Fruit fly (Drosophila melanogaster): ENCODE measurements around the gene CG13931.

CG13931 gene

dm6 chr3L:1692122-1692786 is 10.0 kb downstream of the CG13931 start:
- TF ChIP-seq CG15710 (tag; optimal IDR thresholded peaks at IDR 0.05) (peak; percentile 92), CG4496 (GFP tag; IDR thresholded peaks at IDR 0.05) (peak; percentile 90), CG10348 (GFP tag; IDR thresholded peaks at IDR 0.05) (no peak), CG8301 (tag; optimal IDR thresholded peaks at IDR 0.05) (peak; percentile 81), CG12605 (GFP tag; IDR thresholded peaks at IDR 0.05) (peak; percentile 70), CG9948 (tag; optimal IDR thresholded peaks at IDR 0.05) (peak; percentile 91), Ets98B (GFP tag; IDR thresholded peaks at IDR 0.05) (peak; percentile 76), Snoo (tag; optimal IDR thresholded peaks at IDR 0.05) (peak; percentile 87), CG8159 (tag; optimal IDR thresholded peaks at IDR 0.05) (peak; percentile 88), CG13204 (GFP tag; optimal IDR thresholded peaks at IDR 0.05) (peak; percentile 83), CG14655 (GFP tag; optimal IDR thresholded peaks at IDR 0.05) (peak; percentile 78), CG17806 (tag; optimal IDR thresholded peaks at IDR 0.05) (peak; percentile 78), CG32121 (GFP tag; IDR thresholded peaks at IDR 0.05) (peak; percentile 63), D1 (tag; optimal IDR thresholded peaks at IDR 0.05) (peak; percentile 56), Pif1A (GFP tag; optimal IDR thresholded peaks at IDR 0.05) (peak; percentile 88), gl (tag; optimal IDR thresholded peaks at IDR 0.05) (peak; percentile 90), CG34367 (tag; optimal IDR thresholded peaks at IDR 0.05) (peak; percentile 90), fd96Ca (GFP tag; IDR thresholded peaks at IDR 0.05) (peak; percentile 89), Pif1B (GFP tag; optimal IDR thresholded peaks at IDR 0.05) (peak; percentile 81), EcR (GFP tag; optimal IDR thresholded peaks at IDR 0.05) (peak; percentile 76), rn (GFP tag; IDR thresholded peaks at IDR 0.05) (peak; percentile 80)

dm6 chr3L:1690727-1691413 is 11.3 kb downstream of the CG13931 start:
- TF ChIP-seq CG17806 (tag; optimal IDR thresholded peaks at IDR 0.05) (peak; percentile 83), CG10348 (GFP tag; IDR thresholded peaks at IDR 0.05) (no peak), fd96Ca (GFP tag; IDR thresholded peaks at IDR 0.05) (peak; percentile 86), CG12605 (GFP tag; IDR thresholded peaks at IDR 0.05) (peak; percentile 63), CG32121 (GFP tag; IDR thresholded peaks at IDR 0.05) (peak; percentile 55; the same call in 1 of the 2 replicates), Snoo (tag; optimal IDR thresholded peaks at IDR 0.05) (peak; percentile 54), CG15710 (tag; optimal IDR thresholded peaks at IDR 0.05) (peak; percentile 79), EcR (GFP tag; optimal IDR thresholded peaks at IDR 0.05) (no peak), D1 (tag; optimal IDR thresholded peaks at IDR 0.05) (peak; percentile 28), Pif1B (GFP tag; optimal IDR thresholded peaks at IDR 0.05) (peak; percentile 73), gl (tag; optimal IDR thresholded peaks at IDR 0.05) (peak; percentile 70), CG8301 (tag; optimal IDR thresholded peaks at IDR 0.05) (peak; percentile 77), CG34367 (tag; optimal IDR thresholded peaks at IDR 0.05) (peak; percentile 72), CG4496 (GFP tag; IDR thresholded peaks at IDR 0.05) (peak; percentile 86), Pif1A (GFP tag; optimal IDR thresholded peaks at IDR 0.05) (peak; percentile 86), CG8159 (tag; optimal IDR thresholded peaks at IDR 0.05) (peak; percentile 86), CG13204 (GFP tag; optimal IDR thresholded peaks at IDR 0.05) (peak; percentile 39), Ets98B (GFP tag; IDR thresholded peaks at IDR 0.05) (peak; percentile 72), CG14655 (GFP tag; optimal IDR thresholded peaks at IDR 0.05) (peak; percentile 81), rn (GFP tag; IDR thresholded peaks at IDR 0.05) (peak; percentile 44; the same call in 1 of the 2 replicates), CG9948 (tag; optimal IDR thresholded peaks at IDR 0.05) (peak; percentile 85)

dm6 chr3L:1688569-1688968 is 13.6 kb downstream of the CG13931 start:
- TF ChIP-seq CG4496 (GFP tag; IDR thresholded peaks at IDR 0.05) (peak; percentile 89), CG10348 (GFP tag; IDR thresholded peaks at IDR 0.05) (no peak), CG14655 (GFP tag; optimal IDR thresholded peaks at IDR 0.05) (no peak), CG15710 (tag; optimal IDR thresholded peaks at IDR 0.05) (no peak), CG8301 (tag; optimal IDR thresholded peaks at IDR 0.05) (no peak), rn (GFP tag; IDR thresholded peaks at IDR 0.05) (no peak), Pif1A (GFP tag; optimal IDR thresholded peaks at IDR 0.05) (no peak), gl (tag; optimal IDR thresholded peaks at IDR 0.05) (no peak), CG12605 (GFP tag; IDR thresholded peaks at IDR 0.05) (no peak; the same call in 1 of the 2 replicates), CG8159 (tag; optimal IDR thresholded peaks at IDR 0.05) (no peak), EcR (GFP tag; optimal IDR thresholded peaks at IDR 0.05) (peak; percentile 26), D1 (tag; optimal IDR thresholded peaks at IDR 0.05) (no peak), CG13204 (GFP tag; optimal IDR thresholded peaks at IDR 0.05) (peak; percentile 59), CG9948 (tag; optimal IDR thresholded peaks at IDR 0.05) (no peak), CG34367 (tag; optimal IDR thresholded peaks at IDR 0.05) (no peak), Pif1B (GFP tag; optimal IDR thresholded peaks at IDR 0.05) (no peak), Ets98B (GFP tag; IDR thresholded peaks at IDR 0.05) (peak; percentile 28), CG17806 (tag; optimal IDR thresholded peaks at IDR 0.05) (no peak), fd96Ca (GFP tag; IDR thresholded peaks at IDR 0.05) (peak; percentile 49; the same call in 1 of the 3 replicates), CG32121 (GFP tag; IDR thresholded peaks at IDR 0.05) (no peak), Snoo (tag; optimal IDR thresholded peaks at IDR 0.05) (no peak)

dm6 chr3L:1688161-1688560 is 14.0 kb downstream of the CG13931 start:
- TF ChIP-seq CG10348 (GFP tag; IDR thresholded peaks at IDR 0.05) (no peak), CG12605 (GFP tag; IDR thresholded peaks at IDR 0.05) (no peak), CG8301 (tag; optimal IDR thresholded peaks at IDR 0.05) (peak; percentile 42), rn (GFP tag; IDR thresholded peaks at IDR 0.05) (no peak), CG15710 (tag; optimal IDR thresholded peaks at IDR 0.05) (no peak), Pif1A (GFP tag; optimal IDR thresholded peaks at IDR 0.05) (no peak), CG14655 (GFP tag; optimal IDR thresholded peaks at IDR 0.05) (peak; percentile 50), CG8159 (tag; optimal IDR thresholded peaks at IDR 0.05) (peak; percentile 22), Snoo (tag; optimal IDR thresholded peaks at IDR 0.05) (no peak), CG34367 (tag; optimal IDR thresholded peaks at IDR 0.05) (no peak), CG4496 (GFP tag; IDR thresholded peaks at IDR 0.05) (no peak), CG32121 (GFP tag; IDR thresholded peaks at IDR 0.05) (no peak), EcR (GFP tag; optimal IDR thresholded peaks at IDR 0.05) (no peak), Ets98B (GFP tag; IDR thresholded peaks at IDR 0.05) (no peak), D1 (tag; optimal IDR thresholded peaks at IDR 0.05) (no peak), gl (tag; optimal IDR thresholded peaks at IDR 0.05) (no peak), CG9948 (tag; optimal IDR thresholded peaks at IDR 0.05) (peak; percentile 12), Pif1B (GFP tag; optimal IDR thresholded peaks at IDR 0.05) (no peak), CG13204 (GFP tag; optimal IDR thresholded peaks at IDR 0.05) (no peak), CG17806 (tag; optimal IDR thresholded peaks at IDR 0.05) (no peak), fd96Ca (GFP tag; IDR thresholded peaks at IDR 0.05) (no peak)

Measured in whole organism, pupa.